Worm (Caenorhabditis elegans) whole organism, late embryonic: ENCODE data around the gene decr-1.3.

Experiments
- C08G9.2 ChIP-seq: sonication (generic microtip); optimal IDR thresholded peaks from 2 replicates; lab custom pipeline; 2016; ENCODE audit warnings: mild to moderate bottlenecking, missing genetic modification characterization, moderate library complexity, missing compliant biosample characterization
- T23F11.4 ChIP-seq: fragments of 200-800 bp; sonication (Bioruptor generic); optimal IDR thresholded peaks from 2 replicates; lab custom pipeline; 2018; ENCODE audit warnings: mild to moderate bottlenecking, missing genetic modification characterization, missing compliant biosample characterization
- Y22D7AL.16 ChIP-seq: sonication (generic microtip); optimal IDR thresholded peaks from 2 replicates; lab custom pipeline; 2016; ENCODE audit warnings: missing genetic modification characterization, missing compliant biosample characterization
- ama-1 ChIP-seq: fragments of 150-350 bp; optimal IDR thresholded peaks from 2 replicates; lab custom pipeline; 2014
- ceh-22 ChIP-seq: sonication (generic microtip); optimal IDR thresholded peaks from 2 replicates; lab custom pipeline; 2017; ENCODE audit warnings: missing biosample characterization, missing genetic modification characterization
- ceh-24 ChIP-seq: sonication (generic microtip); optimal IDR thresholded peaks from 2 replicates; lab custom pipeline; 2016; ENCODE audit warnings: mild to moderate bottlenecking, missing genetic modification characterization, missing compliant biosample characterization
- ceh-31 ChIP-seq: sonication (generic microtip); optimal IDR thresholded peaks from 2 replicates; lab custom pipeline; 2016; ENCODE audit warnings: missing genetic modification characterization, missing compliant biosample characterization
- ceh-34 ChIP-seq: sonication (generic microtip); optimal IDR thresholded peaks from 2 replicates; lab custom pipeline; 2016; ENCODE audit warnings: mild to moderate bottlenecking, missing genetic modification characterization, missing compliant biosample characterization
- ceh-48 ChIP-seq: sonication (generic microtip); optimal IDR thresholded peaks from 2 replicates; lab custom pipeline; 2016; ENCODE audit warnings: missing genetic modification characterization, inconsistent platforms, missing compliant biosample characterization
- ceh-6 ChIP-seq: fragments of 200-800 bp; sonication (Bioruptor generic); optimal IDR thresholded peaks from 2 replicates; lab custom pipeline; 2018; ENCODE audit warnings: mild to moderate bottlenecking, missing genetic modification characterization, missing compliant biosample characterization
- che-1 ChIP-seq: sonication (generic microtip); optimal IDR thresholded peaks from 2 replicates; lab custom pipeline; 2016; ENCODE audit warnings: mild to moderate bottlenecking, missing genetic modification characterization, missing compliant biosample characterization
- dmd-4 ChIP-seq: sonication (generic microtip); optimal IDR thresholded peaks from 2 replicates; lab custom pipeline; 2016; ENCODE audit warnings: borderline replicate concordance, missing genetic modification characterization, missing compliant biosample characterization
- elt-2 ChIP-seq: sonication (generic microtip); optimal IDR thresholded peaks from 2 replicates; lab custom pipeline; 2016; ENCODE audit warnings: missing genetic modification reagents, missing genetic modification characterization, missing compliant biosample characterization
- elt-4 ChIP-seq: sonication (generic microtip); optimal IDR thresholded peaks from 2 replicates; lab custom pipeline; 2016; ENCODE audit warnings: missing genetic modification characterization, missing compliant biosample characterization
- ets-4 ChIP-seq: sonication (generic microtip); optimal IDR thresholded peaks from 2 replicates; lab custom pipeline; 2016; ENCODE audit warnings: missing genetic modification characterization, missing compliant biosample characterization
- fax-1 ChIP-seq: sonication (generic microtip); optimal IDR thresholded peaks from 2 replicates; lab custom pipeline; 2016; ENCODE audit warnings: missing genotype, missing genetic modification characterization, missing compliant biosample characterization
- hlh-30 ChIP-seq: sonication (generic microtip); optimal IDR thresholded peaks from 2 replicates; lab custom pipeline; 2017; ENCODE audit warnings: antibody characterized with exemption, missing genetic modification characterization, missing compliant biosample characterization; ENCODE audit not compliant: insufficient read depth
- lim-6 ChIP-seq: sonication (generic microtip); optimal IDR thresholded peaks from 2 replicates; lab custom pipeline; 2016; ENCODE audit warnings: missing genetic modification characterization, missing compliant biosample characterization
- mec-3 ChIP-seq: sonication (generic microtip); optimal IDR thresholded peaks from 2 replicates; lab custom pipeline; 2016; ENCODE audit warnings: borderline replicate concordance, missing genetic modification characterization, missing compliant biosample characterization
- nfya-1 ChIP-seq: sonication (generic microtip); optimal IDR thresholded peaks from 2 replicates; lab custom pipeline; 2017; ENCODE audit warnings: missing genetic modification characterization, mild to moderate bottlenecking, missing compliant biosample characterization, antibody characterized with exemption, moderate library complexity
- nhr-232 ChIP-seq: sonication (generic microtip); optimal IDR thresholded peaks from 2 replicates; lab custom pipeline; 2016; ENCODE audit warnings: missing genetic modification characterization, missing compliant biosample characterization
- pag-3 ChIP-seq: sonication (generic microtip); optimal IDR thresholded peaks from 2 replicates; lab custom pipeline; 2016; ENCODE audit warnings: missing compliant biosample characterization, missing genetic modification characterization, borderline replicate concordance
- pax-1 ChIP-seq: fragments of 150-350 bp; optimal IDR thresholded peaks from 2 replicates; lab custom pipeline; 2014; ENCODE audit warnings: missing biosample characterization, missing genetic modification characterization
- pha-2 ChIP-seq: sonication (generic microtip); optimal IDR thresholded peaks from 2 replicates; lab custom pipeline; 2017; ENCODE audit warnings: mild to moderate bottlenecking, missing genetic modification characterization, missing compliant biosample characterization
- pqm-1 ChIP-seq: sonication (generic microtip); optimal IDR thresholded peaks from 2 replicates; lab custom pipeline; 2016; ENCODE audit warnings: missing genetic modification characterization, missing compliant biosample characterization
- rnt-1 ChIP-seq: sonication (generic microtip); optimal IDR thresholded peaks from 2 replicates; lab custom pipeline; 2016; ENCODE audit warnings: missing genetic modification characterization, missing compliant biosample characterization
- sdc-2 ChIP-seq: sonication (generic microtip); optimal IDR thresholded peaks from 2 replicates; lab custom pipeline; 2016; ENCODE audit warnings: missing genotype, missing genetic modification characterization, missing compliant biosample characterization
- sox-2 ChIP-seq: fragments of 200-800 bp; sonication (Bioruptor generic); IDR thresholded peaks from 2 replicates; pipeline ENCODE4 v1.3.6; 2022; ENCODE audit warnings: missing genetic modification reagents, missing genetic modification characterization, missing compliant biosample characterization
- syd-9 ChIP-seq: sonication (generic microtip); optimal IDR thresholded peaks from 2 replicates; lab custom pipeline; 2016; ENCODE audit warnings: mild to moderate bottlenecking, missing genetic modification characterization, moderate library complexity, missing compliant biosample characterization
- tbx-2 ChIP-seq: sonication (generic microtip); optimal IDR thresholded peaks from 2 replicates; lab custom pipeline; 2016; ENCODE audit warnings: missing genetic modification characterization, missing compliant biosample characterization
- ttx-3 ChIP-seq: sonication (generic microtip); optimal IDR thresholded peaks from 2 replicates; lab custom pipeline; 2016; ENCODE audit warnings: missing genetic modification reagents, missing genetic modification characterization, missing compliant biosample characterization
- unc-3 ChIP-seq, 2 experiments: fragments of 200-800 bp in 1 of 2; sonication (Bioruptor generic) in 1 of 2; sonication (generic microtip) in 1 of 2; conservative IDR thresholded peaks in 1 of 2; optimal IDR thresholded peaks in 1 of 2; 2 replicates each; pipeline versions ENCODE4 v1.3.6 to Lab custom; 2016 to 2022; ENCODE audit warnings: missing compliant biosample characterization in 2 of 2, missing genetic modification characterization in 2 of 2, missing genetic modification reagents in 1 of 2
- unc-42 ChIP-seq: sonication (generic microtip); optimal IDR thresholded peaks from 2 replicates; lab custom pipeline; 2016; ENCODE audit warnings: missing genotype, missing genetic modification characterization, missing compliant biosample characterization
- unc-55 ChIP-seq: sonication (generic microtip); optimal IDR thresholded peaks from 2 replicates; lab custom pipeline; 2017; ENCODE audit warnings: missing biosample characterization, missing genetic modification reagents, missing genetic modification characterization
- zip-5 ChIP-seq: sonication (generic microtip); optimal IDR thresholded peaks from 2 replicates; lab custom pipeline; 2016; ENCODE audit warnings: missing genetic modification characterization, missing compliant biosample characterization
- ztf-16 ChIP-seq: sonication (generic microtip); optimal IDR thresholded peaks from 2 replicates; lab custom pipeline; 2017; ENCODE audit warnings: missing genetic modification characterization, missing compliant biosample characterization

Gene decr-1.3

DNA sequence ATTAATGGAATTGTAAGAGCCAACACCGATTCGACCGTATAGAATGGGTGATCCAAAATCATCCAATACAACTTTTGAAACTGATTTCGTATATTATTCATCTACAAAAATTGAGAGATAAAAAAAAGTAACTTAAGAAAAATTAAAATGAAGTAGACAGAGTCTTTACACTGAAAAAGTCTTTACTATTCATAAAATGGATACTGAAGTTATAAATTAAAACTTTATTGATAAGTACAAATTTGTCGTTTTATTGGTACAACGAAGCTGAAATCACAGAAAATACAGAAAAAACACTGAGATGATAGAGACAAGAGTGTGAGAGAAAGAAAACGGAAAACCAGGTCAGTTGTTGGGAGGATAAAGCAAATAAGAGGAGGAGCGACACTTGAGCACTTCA, 41.0 kb upstream of the decr-1.3 start, which contains the start of gene M110.10:
Gene M110.10, minus strand, starts transcription at position 101 of the 400 bp plus-strand sequence.
- TF ChIP-seq ceh-34 (no peak), pag-3 (tag; lab: Kevin White, UChicago) (no peak), ceh-24 (tag; lab: Kevin White, UChicago) (no peak), elt-4 (tag; lab: Kevin White, UChicago) (no peak)

DNA sequence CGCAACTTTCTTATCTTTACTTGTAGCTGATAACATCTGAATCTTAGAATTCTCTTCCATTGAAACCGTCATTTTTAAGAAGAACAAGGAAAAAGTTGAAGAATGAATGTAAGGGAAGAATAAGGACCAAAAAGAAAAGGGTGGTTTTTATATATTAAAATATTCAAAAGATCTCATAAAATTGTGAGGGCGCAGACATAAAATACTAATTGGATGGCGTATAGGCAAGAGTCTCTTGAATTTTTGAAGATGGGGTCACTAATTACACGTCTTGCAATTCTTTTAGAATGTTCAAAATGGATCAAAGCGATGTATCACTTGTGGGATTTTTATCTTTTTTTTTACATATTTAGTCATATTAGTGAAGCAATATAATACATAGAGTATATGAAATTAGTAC, 39.3 kb upstream of the decr-1.3 start, which contains the start of gene twk-3:
Gene twk-3, minus strand, starts transcription at position 101 of the 400 bp plus-strand sequence.
- TF ChIP-seq sdc-2 (tag; lab: Kevin White, UChicago) (no peak), ztf-16 (tag; lab: Kevin White, UChicago) (no peak), zip-5 (tag; lab: Kevin White, UChicago) (no peak), ceh-48 (tag; lab: Kevin White, UChicago) (no peak), fax-1 (tag; lab: Kevin White, UChicago) (no peak), unc-42 (no peak), che-1 (tag; lab: Kevin White, UChicago) (no peak), ama-1 (lab: Kevin White, UChicago) (no peak), rnt-1 (tag; lab: Kevin White, UChicago) (no peak), dmd-4 (tag; lab: Kevin White, UChicago) (no peak), pha-2 (tag; lab: Kevin White, UChicago) (no peak), nhr-232 (no peak), pag-3 (tag; lab: Kevin White, UChicago) (no peak), mec-3 (tag; lab: Kevin White, UChicago) (no peak), lim-6 (tag; lab: Kevin White, UChicago) (no peak), pax-1 (tag; lab: Kevin White, UChicago) (no peak), pqm-1 (tag; lab: Kevin White, UChicago) (no peak)

DNA sequence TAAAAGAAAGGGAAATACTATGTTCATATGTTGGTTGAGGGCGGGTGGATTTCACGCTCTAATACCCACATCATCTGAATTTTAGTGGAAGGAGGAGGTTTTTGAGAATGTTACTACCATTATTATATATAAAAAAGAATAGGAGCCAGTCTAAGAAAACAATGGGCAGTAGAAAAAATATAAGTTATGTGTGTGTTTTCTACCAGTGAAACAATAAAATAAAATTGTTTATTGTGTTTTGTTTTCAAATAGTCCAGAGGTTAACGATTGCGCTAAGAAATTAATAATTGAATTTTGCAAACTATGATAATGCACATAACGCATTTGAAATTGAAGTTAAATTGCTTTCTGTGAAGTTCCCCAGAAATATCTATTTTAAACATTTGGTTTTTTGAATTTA, 36.1 kb upstream of the decr-1.3 start, which contains the start of gene M110.8:
Gene M110.8, minus strand, starts transcription at position 101 of the 400 bp plus-strand sequence.
- no peak for TF ChIP-seq sox-2 (GFP tag; lab: Robert Waterston, UW)
- TF ChIP-seq C08G9.2 (tag; lab: Kevin White, UChicago) = no peak

- no peak for TF ChIP-seq unc-3 (GFP tag; conservative IDR thresholded peaks at IDR 0.05; lab: Robert Waterston, UW)
- no peak for TF ChIP-seq unc-3 (tag; optimal IDR thresholded peaks at IDR 0.05; lab: Kevin White, UChicago)
- no peak for TF ChIP-seq ztf-16 (tag; lab: Kevin White, UChicago)
- TF ChIP-seq unc-55 (GFP tag; lab: Kevin White, UChicago) = no peak
- no peak for TF ChIP-seq Y22D7AL.16 (tag; lab: Kevin White, UChicago)
- TF ChIP-seq ceh-22 = no peak
- no peak for TF ChIP-seq ceh-6 (GFP tag; lab: Kevin White, UChicago)
- TF ChIP-seq lim-6 (tag; lab: Kevin White, UChicago) = no peak
Observed at ce11 chrII:8205612-8206011, 32.3 kb upstream of the decr-1.3 start.

ce11 chrII:8204039-8204438, 30.7 kb upstream of the decr-1.3 start, which contains the start of gene col-76:
Gene col-76 (plus strand): TSS chrII:8204339.
- TF ChIP-seq pax-1 (tag; lab: Kevin White, UChicago) (no peak), elt-2 (tag; lab: Kevin White, UChicago) (no peak), ceh-34 (no peak), nfya-1 (tag; lab: Kevin White, UChicago) (no peak), syd-9 (tag; lab: Kevin White, UChicago) (no peak), ceh-31 (no peak), pag-3 (tag; lab: Kevin White, UChicago) (no peak), T23F11.4 (no peak), sox-2 (GFP tag; lab: Robert Waterston, UW) (no peak), hlh-30 (tag; lab: Kevin White, UChicago) (no peak), pha-2 (tag; lab: Kevin White, UChicago) (no peak), ttx-3 (tag; lab: Kevin White, UChicago) (no peak), tbx-2 (tag; lab: Kevin White, UChicago) (no peak), ets-4 (tag; lab: Kevin White, UChicago) (no peak), che-1 (tag; lab: Kevin White, UChicago) (no peak), unc-42 (no peak), ceh-6 (GFP tag; lab: Kevin White, UChicago) (no peak), Y22D7AL.16 (tag; lab: Kevin White, UChicago) (no peak)
